Worm (Caenorhabditis elegans): ENCODE results near the gene pals-38.

The pals-38 gene

ce11 chrV:12446895-12447294 is at the start of gene pals-38, which contains the start of gene C54D10.9:
Gene pals-38, minus strand, starts transcription at chrV:12446995.
Gene C54D10.9, plus strand, starts transcription at chrV:12447153.
- TF ChIP-seq lin-39 (tag; optimal IDR thresholded peaks at IDR 0.05) (no peak), unc-55 (GFP tag; optimal IDR thresholded peaks at IDR 0.05) (no peak), egl-27 (tag; optimal IDR thresholded peaks at IDR 0.05) (no peak), F13H6.1 (tag; optimal IDR thresholded peaks at IDR 0.05) (no peak), ztf-11 (tag; optimal IDR thresholded peaks at IDR 0.05) (no peak), nhr-129 (tag; optimal IDR thresholded peaks at IDR 0.05) (no peak), mab-5 (tag; optimal IDR thresholded peaks at IDR 0.05) (no peak), blmp-1 (tag; optimal IDR thresholded peaks at IDR 0.05; ENCODE audit: insufficient read depth) (no peak), ztf-1 (GFP tag; conservative IDR thresholded peaks at IDR 0.05) (no peak), Y55F3AM.14 (GFP tag; optimal IDR thresholded peaks at IDR 0.05) (no peak)

- TF ChIP-seq skn-1 (tag; optimal IDR thresholded peaks at IDR 0.05) (no peak), blmp-1 (tag; optimal IDR thresholded peaks at IDR 0.05; ENCODE audit: insufficient read depth) (no peak), nhr-21 (tag; optimal IDR thresholded peaks at IDR 0.05) (no peak), fos-1 (tag; optimal IDR thresholded peaks at IDR 0.05) (no peak), lin-13 (GFP tag; optimal IDR thresholded peaks at IDR 0.05) (no peak)
Observed at ce11 chrV:12494522-12494921, 47.7 kb upstream of the pals-38 start, which contains the start of gene mrps-11. Gene mrps-11, minus strand, starts transcription at chrV:12494622.

- TF ChIP-seq dmd-4 (tag; optimal IDR thresholded peaks at IDR 0.05), result no peak
- TF ChIP-seq peb-1 (tag; optimal IDR thresholded peaks at IDR 0.05), result no peak
- TF ChIP-seq nhr-129 (tag; optimal IDR thresholded peaks at IDR 0.05), result peak; percentile 59
- TF ChIP-seq crh-2 (tag; optimal IDR thresholded peaks at IDR 0.05), result peak; percentile 60
- TF ChIP-seq lsy-2 (tag; optimal IDR thresholded peaks at IDR 0.05), result peak; percentile 61 to 71
- TF ChIP-seq blmp-1 (tag; optimal IDR thresholded peaks at IDR 0.05; ENCODE audit: insufficient read depth), result no peak
- TF ChIP-seq F13H6.1 (tag; optimal IDR thresholded peaks at IDR 0.05), result peak; percentile 75
- TF ChIP-seq lin-13 (GFP tag; optimal IDR thresholded peaks at IDR 0.05), result peak; percentile 81
- TF ChIP-seq lin-39 (tag; optimal IDR thresholded peaks at IDR 0.05), result no peak
- TF ChIP-seq nhr-237 (tag; optimal IDR thresholded peaks at IDR 0.05), result no peak
- peak; percentile 33 for TF ChIP-seq R02D3.7 (tag; optimal IDR thresholded peaks at IDR 0.05)
- no peak for TF ChIP-seq elt-3 (tag; optimal IDR thresholded peaks at IDR 0.05)
- peak; percentile 45 for TF ChIP-seq egl-27 (tag; optimal IDR thresholded peaks at IDR 0.05)
- peak; percentile 99 for TF ChIP-seq snpc-4 (tag; optimal IDR thresholded peaks at IDR 0.05)
- TF ChIP-seq C34F6.9 (tag; optimal IDR thresholded peaks at IDR 0.05), result no peak
- peak; percentile 70 for TF ChIP-seq nhr-25 (tag; optimal IDR thresholded peaks at IDR 0.05)
- peak; percentile 85 for TF ChIP-seq sma-3 (GFP tag; optimal IDR thresholded peaks at IDR 0.05)
- TF ChIP-seq ztf-4 (tag; optimal IDR thresholded peaks at IDR 0.05), result peak; percentile 73
- no peak for TF ChIP-seq nhr-6 (tag; optimal IDR thresholded peaks at IDR 0.05)
- TF ChIP-seq ceh-82 (tag; optimal IDR thresholded peaks at IDR 0.05), result no peak
- no peak for TF ChIP-seq nhr-11 (tag; optimal IDR thresholded peaks at IDR 0.05)
- TF ChIP-seq nhr-21 (tag; optimal IDR thresholded peaks at IDR 0.05), result peak; percentile 70
- peak; percentile 57 for TF ChIP-seq fos-1 (tag; optimal IDR thresholded peaks at IDR 0.05)
- peak; percentile 27 for TF ChIP-seq nhr-10 (tag; optimal IDR thresholded peaks at IDR 0.05)
- peak; percentile 17 for TF ChIP-seq unc-62 (GFP tag; optimal IDR thresholded peaks at IDR 0.05)
- TF ChIP-seq mdl-1 (tag; optimal IDR thresholded peaks at IDR 0.05), result peak; percentile 50 to 83
- peak; percentile 86 for TF ChIP-seq sma-9 (GFP tag; optimal IDR thresholded peaks at IDR 0.05)
- TF ChIP-seq sma-9 (tag; optimal IDR thresholded peaks at IDR 0.05), result no peak
- TF ChIP-seq ZK546.5 (tag; optimal IDR thresholded peaks at IDR 0.05), result no peak
- peak; percentile 71 for TF ChIP-seq ceh-16 (tag; optimal IDR thresholded peaks at IDR 0.05)
- no peak for TF ChIP-seq sem-4 (tag; optimal IDR thresholded peaks at IDR 0.05)
- TF ChIP-seq Y55F3AM.14 (GFP tag; optimal IDR thresholded peaks at IDR 0.05), result no peak
- peak; percentile 81 for TF ChIP-seq gmeb-1 (tag; optimal IDR thresholded peaks at IDR 0.05)
- peak; percentile 86 for TF ChIP-seq ama-1 (optimal IDR thresholded peaks at IDR 0.05)
Observed at ce11 chrV:12491070-12491643, 44.4 kb upstream of the pals-38 start.

Data from whole organism, L2 larva.